Fruit fly (Drosophila melanogaster): ENCODE measurements around the gene CG33710.
A peak's percentile ranks its signal among the peaks of the same experiment; 100 is the strongest.

The CG33710 gene

dm6 chr3L:19929051-19929718, 23.4 kb downstream of the CG33710 start (continued):
- no peak for TF ChIP-seq Rx (GFP tag; IDR thresholded peaks at IDR 0.05)
- TF ChIP-seq CG12219 (GFP tag; optimal IDR thresholded peaks at IDR 0.05): no peak
- TF ChIP-seq nerfin-1 (tag; optimal IDR thresholded peaks at IDR 0.05): no peak
- peak; percentile 8 for TF ChIP-seq CG17359 (tag; optimal IDR thresholded peaks at IDR 0.05)
- TF ChIP-seq CG3847 (GFP tag; IDR thresholded peaks at IDR 0.05): no peak
- no peak for TF ChIP-seq CG1647 (GFP tag; optimal IDR thresholded peaks at IDR 0.05)
- TF ChIP-seq CG4820 (GFP tag; optimal IDR thresholded peaks at IDR 0.05): no peak
- TF ChIP-seq CG4282 (GFP tag; optimal IDR thresholded peaks at IDR 0.05): no peak
- peak; percentile 59 for TF ChIP-seq zf30C (GFP tag; optimal IDR thresholded peaks at IDR 0.05)
- TF ChIP-seq Abd-B (GFP tag; optimal IDR thresholded peaks at IDR 0.05): no peak
- TF ChIP-seq CG18599 (GFP tag; optimal IDR thresholded peaks at IDR 0.05): peak; percentile 20
- peak; percentile 88 for TF ChIP-seq sd (tag; optimal IDR thresholded peaks at IDR 0.05)
- no peak for TF ChIP-seq Lhr (GFP tag; optimal IDR thresholded peaks at IDR 0.05)
- no peak for TF ChIP-seq Ssrp (tag; optimal IDR thresholded peaks at IDR 0.05)
- TF ChIP-seq CG16863 (GFP tag; optimal IDR thresholded peaks at IDR 0.05): no peak
- 0 out of 2 replicates have a peak, but pooled peaks have one; percentile 21 for TF ChIP-seq CG32772 (GFP tag; IDR thresholded peaks at IDR 0.05)
- peak; percentile 43 for TF ChIP-seq Sox102F (GFP tag; optimal IDR thresholded peaks at IDR 0.05)
- TF ChIP-seq CG3995 (GFP tag; optimal IDR thresholded peaks at IDR 0.05): no peak
- no peak for TF ChIP-seq CG4730 (GFP tag; IDR thresholded peaks at IDR 0.05)
- no peak for TF ChIP-seq NfI (GFP tag; optimal IDR thresholded peaks at IDR 0.05)
- peak in 1 of 2 experiments; percentile 78 for TF ChIP-seq Trl (optimal IDR thresholded peaks at IDR 0.05)
- no peak for TF ChIP-seq Trl (GFP tag; optimal IDR thresholded peaks at IDR 0.05)
- no peak for TF ChIP-seq CG10959 (GFP tag; IDR thresholded peaks at IDR 0.05)
- no peak for TF ChIP-seq abd-A (tag; optimal IDR thresholded peaks at IDR 0.05)
- no peak for TF ChIP-seq dan (GFP tag; IDR thresholded peaks at IDR 0.05)
- TF ChIP-seq CG12769 (tag; optimal IDR thresholded peaks at IDR 0.05): peak; percentile 58
- TF ChIP-seq sisA (GFP tag; IDR thresholded peaks at IDR 0.05): no peak
- no peak for TF ChIP-seq Optix (GFP tag; IDR thresholded peaks at IDR 0.05)
- 0 out of 2 replicates have a peak, but pooled peaks have one; percentile 12 for TF ChIP-seq rib (GFP tag; IDR thresholded peaks at IDR 0.05)
- TF ChIP-seq Six4 (GFP tag; optimal IDR thresholded peaks at IDR 0.05): no peak
- no peak for TF ChIP-seq toy (GFP tag; IDR thresholded peaks at IDR 0.05)

dm6 chr3L:19928435-19929011, 24.1 kb downstream of the CG33710 start, which contains the start of the genes CG8004 and RhoGDI:
TSS of gene CG8004 (minus strand) at chr3L:19928508.
TSS of gene RhoGDI (plus strand) at chr3L:19928743.
- no peak for TF ChIP-seq CG12219 (GFP tag; optimal IDR thresholded peaks at IDR 0.05)
- peak; percentile 76 for TF ChIP-seq CG32532 (GFP tag; IDR thresholded peaks at IDR 0.05)
- TF ChIP-seq tna (GFP tag; IDR thresholded peaks at IDR 0.05; ENCODE audit: partially characterized antibody): no peak
- no peak for TF ChIP-seq zf30C (GFP tag; optimal IDR thresholded peaks at IDR 0.05)
- TF ChIP-seq gcm (GFP tag; optimal IDR thresholded peaks at IDR 0.05): peak; percentile 1
- no peak for TF ChIP-seq CG7987 (GFP tag; optimal IDR thresholded peaks at IDR 0.05)
- no peak for TF ChIP-seq CG1233 (GFP tag; optimal IDR thresholded peaks at IDR 0.05)
- no peak for TF ChIP-seq CG15073 (GFP tag; optimal IDR thresholded peaks at IDR 0.05)
- TF ChIP-seq CG14050 (GFP tag; IDR thresholded peaks at IDR 0.05): peak; percentile 43; the same call in 2 of the 3 replicates
- peak; percentile 48 for TF ChIP-seq CG3281 (GFP tag; optimal IDR thresholded peaks at IDR 0.05)
- peak; percentile 67; the same call in 2 of the 3 replicates for TF ChIP-seq ci (GFP tag; IDR thresholded peaks at IDR 0.05)
- peak; percentile 96 for TF ChIP-seq Med (GFP tag)
- TF ChIP-seq GATAe (GFP tag; conservative IDR thresholded peaks at IDR 0.05): no peak
- TF ChIP-seq knrl (GFP tag; IDR thresholded peaks at IDR 0.05; ENCODE audit: partially characterized antibody): no peak
- TF ChIP-seq Dad (GFP tag; optimal IDR thresholded peaks at IDR 0.05): peak; percentile 67
- TF ChIP-seq B-H2 (GFP tag; optimal IDR thresholded peaks at IDR 0.05): peak; percentile 73
- peak; percentile 12 for TF ChIP-seq tap (tag; optimal IDR thresholded peaks at IDR 0.05)
- TF ChIP-seq lola (GFP tag; optimal IDR thresholded peaks at IDR 0.05): peak in 1 of 3 experiments; percentile 51
- TF ChIP-seq crol (GFP tag; IDR thresholded peaks at IDR 0.05): no peak
- peak; percentile 56; the same call in 1 of the 2 replicates for TF ChIP-seq CG6689 (GFP tag; IDR thresholded peaks at IDR 0.05)
- peak; percentile 2 for TF ChIP-seq pb (GFP tag; optimal IDR thresholded peaks at IDR 0.05)

Data from whole organism, embryonic.